Fruit fly (Drosophila melanogaster) whole organism, wandering third instar larva: Measurements from ENCODE around the gene AP-1-2beta.

Source experiments
- Abd-B ChIP-seq: fragments of >200 bp; optimal IDR thresholded peaks from 2 replicates; lab custom pipeline; 2017; ENCODE audit warnings: missing biosample characterization, missing genetic modification characterization
- CG32264 ChIP-seq: fragments of 200-800 bp; sonication (Bioruptor generic); optimal IDR thresholded peaks from 2 replicates; lab custom pipeline; 2016; ENCODE audit warnings: missing biosample characterization, missing genetic modification characterization
- CG9705 ChIP-seq: fragments of 200-800 bp; sonication (Bioruptor generic); optimal IDR thresholded peaks from 2 replicates; lab custom pipeline; 2018; ENCODE audit warnings: missing biosample characterization, mild to moderate bottlenecking, missing genetic modification characterization
- CrebA ChIP-seq: fragments of 200-800 bp; sonication (Bioruptor generic); optimal IDR thresholded peaks from 2 replicates; lab custom pipeline; 2016; ENCODE audit warnings: missing biosample characterization, mild to moderate bottlenecking, missing genetic modification characterization, borderline replicate concordance
- Dfd ChIP-seq: fragments of >200 bp; optimal IDR thresholded peaks from 2 replicates; lab custom pipeline; 2017; ENCODE audit warnings: missing biosample characterization, missing genetic modification characterization
- Dif ChIP-seq: fragments of 200-275, 200-300 bp; sonication (Bioruptor generic); optimal IDR thresholded peaks from 2 replicates; lab custom pipeline; 2018; ENCODE audit warnings: missing biosample characterization, missing genetic modification characterization; ENCODE audit not compliant: partially characterized antibody
- GATAd ChIP-seq: sonication (Bioruptor generic); optimal IDR thresholded peaks from 2 replicates; lab custom pipeline; 2016; ENCODE audit warnings: missing biosample characterization, missing genetic modification characterization
- HLH106 ChIP-seq: fragments of 200-800 bp; optimal IDR thresholded peaks from 3 replicates; lab custom pipeline; 2019; ENCODE audit warnings: missing biosample characterization, mild to moderate bottlenecking, missing genetic modification characterization, moderate library complexity
- Hnf4 ChIP-seq: fragments of 200-800 bp; sonication (Bioruptor generic); optimal IDR thresholded peaks from 2 replicates; lab custom pipeline; 2016; ENCODE audit warnings: missing biosample characterization, mild to moderate bottlenecking, missing genetic modification characterization
- Hr78 ChIP-seq: fragments of >200 bp; optimal IDR thresholded peaks from 2 replicates; lab custom pipeline; 2017; ENCODE audit warnings: missing biosample characterization, missing genetic modification characterization
- Hr83 ChIP-seq: fragments of 200-300 bp; sonication (Bioruptor generic); optimal IDR thresholded peaks from 2 replicates; lab custom pipeline; 2016; ENCODE audit warnings: missing biosample characterization, mild to moderate bottlenecking, missing genetic modification characterization, moderate library complexity; ENCODE audit not compliant: poor library complexity, severe bottlenecking
- Jra ChIP-seq: sonication (Bioruptor generic); optimal IDR thresholded peaks from 2 replicates; lab custom pipeline; 2016; ENCODE audit warnings: missing biosample characterization, missing genetic modification characterization
- Mio ChIP-seq: sonication (Bioruptor generic); optimal IDR thresholded peaks from 2 replicates; lab custom pipeline; 2016; ENCODE audit warnings: missing biosample characterization, missing genetic modification characterization
- Myc ChIP-seq: fragments of >200 bp; optimal IDR thresholded peaks from 2 replicates; lab custom pipeline; 2017
- N ChIP-seq: fragments of >200 bp; optimal IDR thresholded peaks from 2 replicates; lab custom pipeline; 2018; ENCODE audit warnings: missing biosample characterization, missing external identifiers, missing genetic modification characterization
- OdsH ChIP-seq: fragments of 200-800 bp; sonication (Bioruptor generic); optimal IDR thresholded peaks from 2 replicates; lab custom pipeline; 2016; ENCODE audit warnings: missing biosample characterization, mild to moderate bottlenecking, missing genetic modification characterization
- Rel ChIP-seq, 2 experiments: fragments of 200-800 bp; sonication (Bioruptor generic) in 1 of 2; optimal IDR thresholded peaks; 2 replicates in 1 of 2; 3 replicates in 1 of 2; lab custom pipeline; 2016 to 2019; ENCODE audit warnings: mild to moderate bottlenecking in 2 of 2, missing biosample characterization in 2 of 2, missing genetic modification characterization in 2 of 2, moderate library complexity in 1 of 2
- Sp1 ChIP-seq: fragments of 200-800 bp; sonication (Bioruptor generic); optimal IDR thresholded peaks from 3 replicates; lab custom pipeline; 2019; ENCODE audit warnings: missing biosample characterization, mild to moderate bottlenecking, missing genetic modification characterization, moderate library complexity
- Vsx2 ChIP-seq: fragments of 200-300, 225-300 bp; sonication (Bioruptor generic); optimal IDR thresholded peaks from 2 replicates; lab custom pipeline; 2018; ENCODE audit warnings: missing biosample characterization, missing genetic modification characterization; ENCODE audit not compliant: partially characterized antibody
- br ChIP-seq: fragments of 200-800 bp; sonication (Bioruptor generic); optimal IDR thresholded peaks from 2 replicates; lab custom pipeline; 2016; ENCODE audit warnings: missing biosample characterization, missing genetic modification characterization
- brk ChIP-seq: fragments of 200-800 bp; sonication (Bioruptor generic); optimal IDR thresholded peaks from 2 replicates; lab custom pipeline; 2016; ENCODE audit warnings: missing biosample characterization, mild to moderate bottlenecking, missing genetic modification characterization
- dl ChIP-seq, 2 experiments: fragments of 175-275, 200-275 bp in 1 of 2; fragments of 200-275 bp in 1 of 2; sonication (Bioruptor generic); optimal IDR thresholded peaks; lab custom pipeline; 2018; ENCODE audit warnings: mild to moderate bottlenecking in 2 of 2, missing biosample characterization in 2 of 2, missing genetic modification characterization in 2 of 2, moderate library complexity in 2 of 2; ENCODE audit not compliant: partially characterized antibody in 2 of 2, insufficient read depth in 1 of 2
- dmrt93B ChIP-seq: fragments of 200-800 bp; sonication (Bioruptor generic); optimal IDR thresholded peaks from 2 replicates; lab custom pipeline; 2018; ENCODE audit warnings: missing biosample characterization, mild to moderate bottlenecking, missing genetic modification characterization
- dsf ChIP-seq: sonication (Bioruptor generic); optimal IDR thresholded peaks from 2 replicates; lab custom pipeline; 2016; ENCODE audit warnings: missing biosample characterization, missing genetic modification characterization, borderline replicate concordance
- ey ChIP-seq: fragments of 200-800 bp; sonication (Bioruptor generic); optimal IDR thresholded peaks from 2 replicates; lab custom pipeline; 2016; ENCODE audit warnings: missing biosample characterization, missing genetic modification characterization
- foxo ChIP-seq, 2 experiments: fragments of 200-800 bp; sonication (Bioruptor generic); optimal IDR thresholded peaks; 2 replicates in 1 of 2; 3 replicates in 1 of 2; lab custom pipeline; 2016 to 2017; ENCODE audit warnings: missing biosample characterization in 2 of 2, missing genetic modification characterization in 2 of 2
- fru ChIP-seq: fragments of 200-800 bp; sonication (Bioruptor generic); optimal IDR thresholded peaks from 3 replicates; lab custom pipeline; 2016; ENCODE audit warnings: missing biosample characterization, mild to moderate bottlenecking, missing genetic modification characterization
- h ChIP-seq: fragments of 200-800 bp; sonication (Bioruptor generic); optimal IDR thresholded peaks from 3 replicates; lab custom pipeline; 2016; ENCODE audit warnings: missing biosample characterization, mild to moderate bottlenecking, missing genetic modification characterization
- jim ChIP-seq: fragments of 175-275, 200-325 bp; sonication (Bioruptor generic); optimal IDR thresholded peaks from 2 replicates; lab custom pipeline; 2016; ENCODE audit warnings: missing biosample characterization, mild to moderate bottlenecking, missing genetic modification characterization
- lola ChIP-seq: fragments of >200 bp; optimal IDR thresholded peaks from 2 replicates; lab custom pipeline; 2017; ENCODE audit warnings: missing biosample characterization, missing genetic modification characterization
- pan ChIP-seq: fragments of >200 bp; optimal IDR thresholded peaks from 2 replicates; lab custom pipeline; 2017
- psq ChIP-seq: fragments of 200-800 bp; sonication (Bioruptor generic); optimal IDR thresholded peaks from 3 replicates; lab custom pipeline; 2017; ENCODE audit warnings: missing biosample characterization, mild to moderate bottlenecking, missing genetic modification characterization, moderate library complexity
- rgr ChIP-seq: fragments of 200-800 bp; sonication (Bioruptor generic); optimal IDR thresholded peaks from 3 replicates; lab custom pipeline; 2016; ENCODE audit warnings: missing biosample characterization, mild to moderate bottlenecking, missing genetic modification characterization
- sage ChIP-seq: fragments of 200-800 bp; sonication (Bioruptor generic); optimal IDR thresholded peaks from 2 replicates; lab custom pipeline; 2016; ENCODE audit warnings: missing biosample characterization, mild to moderate bottlenecking, missing genetic modification characterization
- sv ChIP-seq: fragments of 200-800 bp; sonication (Bioruptor generic); optimal IDR thresholded peaks from 3 replicates; lab custom pipeline; 2016; ENCODE audit warnings: missing biosample characterization, missing genetic modification characterization
- tai ChIP-seq: sonication (Bioruptor generic); optimal IDR thresholded peaks from 2 replicates; lab custom pipeline; 2016; ENCODE audit warnings: missing biosample characterization, missing genetic modification characterization
- usp ChIP-seq: fragments of >200 bp; optimal IDR thresholded peaks from 2 replicates; lab custom pipeline; 2017; ENCODE audit warnings: missing biosample characterization, missing genetic modification characterization
- woc ChIP-seq: sonication (Bioruptor generic); optimal IDR thresholded peaks from 2 replicates; lab custom pipeline; 2016; ENCODE audit warnings: missing biosample characterization, mild to moderate bottlenecking, missing genetic modification characterization

The AP-1-2beta gene

dm6 chrX:19692951-19693698 lies 37.7 kb upstream of the AP-1-2beta start, which contains the start of gene Mer:
TSS of gene Mer (minus strand) at chrX:19693500.
- peak; percentile 55 for TF ChIP-seq CG9705
- no peak for TF ChIP-seq pan (lab: Kevin White, UChicago)
- no peak for TF ChIP-seq Mio (GFP tag; lab: Kevin White, UChicago)
- TF ChIP-seq sv (GFP tag; lab: Kevin White, UChicago), result peak; percentile 62
- peak; percentile 51 for TF ChIP-seq psq (GFP tag; lab: Kevin White, UChicago)
- TF ChIP-seq lola (GFP tag; lab: Kevin White, UChicago), result no peak
- no peak for TF ChIP-seq Hnf4
- TF ChIP-seq Dif (GFP tag; lab: Kevin White, UChicago), result no peak
- peak; percentile 84 for TF ChIP-seq h
- TF ChIP-seq N (GFP tag; lab: Kevin White, UChicago), result no peak
- TF ChIP-seq fru (GFP tag; lab: Kevin White, UChicago), result peak; percentile 88
- TF ChIP-seq Rel (GFP tag; optimal IDR thresholded peaks at IDR 0.05; lab: Kevin White, UChicago), result no peak
- peak; percentile 72 for TF ChIP-seq Rel (tag; optimal IDR thresholded peaks at IDR 0.05; lab: Kevin White, UChicago)
- TF ChIP-seq GATAd (GFP tag; lab: Kevin White, UChicago), result peak; percentile 14
- TF ChIP-seq Myc, result no peak
- TF ChIP-seq sage (GFP tag; lab: Kevin White, UChicago), result no peak
- no peak for TF ChIP-seq dl (GFP tag; optimal IDR thresholded peaks at IDR 0.05; lab: Kevin White, UChicago; ENCODE audit: insufficient read depth in 1 of 2, partially characterized antibody in 2 of 2)
- TF ChIP-seq foxo (GFP tag; optimal IDR thresholded peaks at IDR 0.05; lab: Kevin White, UChicago), result peak in 1 of 2 experiments; percentile 85
- peak; percentile 84 for TF ChIP-seq br (GFP tag; lab: Kevin White, UChicago)
- no peak for TF ChIP-seq usp (GFP tag; lab: Kevin White, UChicago)
- TF ChIP-seq ey (GFP tag; lab: Kevin White, UChicago), result peak; percentile 82
- TF ChIP-seq tai (GFP tag; lab: Kevin White, UChicago), result no peak
- TF ChIP-seq OdsH (GFP tag; lab: Kevin White, UChicago), result peak; percentile 80
- peak; percentile 82 for TF ChIP-seq woc (GFP tag; lab: Kevin White, UChicago)
- peak; percentile 87 for TF ChIP-seq HLH106 (tag; lab: Kevin White, UChicago)
- TF ChIP-seq CG32264, result no peak
- no peak for TF ChIP-seq Abd-B
- TF ChIP-seq brk (GFP tag; lab: Kevin White, UChicago), result no peak
- TF ChIP-seq Sp1, result peak; percentile 84
- TF ChIP-seq rgr (GFP tag; lab: Kevin White, UChicago), result peak; percentile 84
- TF ChIP-seq jim (GFP tag; lab: Kevin White, UChicago), result no peak
- peak; percentile 12 for TF ChIP-seq dmrt93B (GFP tag; lab: Kevin White, UChicago)
- no peak for TF ChIP-seq CrebA
- no peak for TF ChIP-seq Dfd (GFP tag; lab: Kevin White, UChicago)
- TF ChIP-seq Vsx2, result no peak
- TF ChIP-seq Jra, result peak; percentile 9
- no peak for TF ChIP-seq dsf
- TF ChIP-seq Hr78, result no peak
- peak; percentile 40 for TF ChIP-seq Hr83 (GFP tag; lab: Kevin White, UChicago)

- TF ChIP-seq Hr83 (GFP tag; lab: Kevin White, UChicago) (no peak), N (GFP tag; lab: Kevin White, UChicago) (no peak), pan (lab: Kevin White, UChicago) (no peak), Myc (no peak), Jra (no peak), foxo (GFP tag; optimal IDR thresholded peaks at IDR 0.05; lab: Kevin White, UChicago) (peak in 1 of 2 experiments; percentile 28), Abd-B (no peak), GATAd (GFP tag; lab: Kevin White, UChicago) (no peak), Rel (GFP tag; optimal IDR thresholded peaks at IDR 0.05; lab: Kevin White, UChicago) (no peak), Rel (tag; optimal IDR thresholded peaks at IDR 0.05; lab: Kevin White, UChicago) (peak; percentile 36), OdsH (GFP tag; lab: Kevin White, UChicago) (no peak), rgr (GFP tag; lab: Kevin White, UChicago) (no peak), brk (GFP tag; lab: Kevin White, UChicago) (no peak), sv (GFP tag; lab: Kevin White, UChicago) (no peak), Mio (GFP tag; lab: Kevin White, UChicago) (no peak), Sp1 (no peak), br (GFP tag; lab: Kevin White, UChicago) (no peak), woc (GFP tag; lab: Kevin White, UChicago) (peak; percentile 20), tai (GFP tag; lab: Kevin White, UChicago) (no peak), psq (GFP tag; lab: Kevin White, UChicago) (no peak), Hr78 (no peak), fru (GFP tag; lab: Kevin White, UChicago) (peak; percentile 8), h (peak; percentile 30), usp (GFP tag; lab: Kevin White, UChicago) (no peak), jim (GFP tag; lab: Kevin White, UChicago) (no peak), HLH106 (tag; lab: Kevin White, UChicago) (no peak), Vsx2 (no peak), Hnf4 (peak; percentile 41), ey (GFP tag; lab: Kevin White, UChicago) (peak; percentile 8), Dif (GFP tag; lab: Kevin White, UChicago) (no peak)
Measured at dm6 chrX:19694792-19695558, 35.8 kb upstream of the AP-1-2beta start, which contains the start of gene CG14229. TSS of gene CG14229 (minus strand) at chrX:19695250.
